Worm (Caenorhabditis elegans): ENCODE results near the gene osm-6.

ce11 chrV:11919639-11920038 lies 7.6 kb downstream of the osm-6 start:
- TF ChIP-seq zag-1 (tag; optimal IDR thresholded peaks at IDR 0.05) (no peak), lin-13 (GFP tag; optimal IDR thresholded peaks at IDR 0.05) (no peak), ztf-11 (tag; optimal IDR thresholded peaks at IDR 0.05) (no peak), elt-3 (tag; optimal IDR thresholded peaks at IDR 0.05) (no peak)

All from whole organism, L1 larva.